Fruit fly (Drosophila melanogaster): ENCODE measurements around the gene CG9231.
A peak's percentile ranks its signal among the peaks of the same experiment; 100 is the strongest.

DNA sequence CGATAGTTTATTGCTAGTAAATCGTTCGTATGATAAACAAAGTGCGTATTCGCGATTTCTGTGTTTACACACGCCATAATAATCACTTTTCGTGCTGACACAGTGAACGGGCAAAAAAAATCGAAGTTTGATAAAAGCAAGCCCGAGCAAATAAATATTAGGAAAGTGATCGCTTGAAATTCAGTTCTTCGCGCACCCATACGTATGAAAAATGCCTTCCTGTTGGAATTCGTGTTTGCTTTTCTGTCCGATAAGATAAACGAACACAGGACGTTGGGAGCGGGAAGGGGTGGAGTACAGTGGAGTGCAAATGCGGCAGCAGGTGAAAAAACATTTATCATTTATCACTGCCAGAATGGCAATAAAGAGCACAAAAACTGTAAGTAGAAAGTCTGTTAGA lies 44.9 kb upstream of the CG9231 start:
- no peak for TF ChIP-seq CG9437 (GFP tag; optimal IDR thresholded peaks at IDR 0.05)
- TF ChIP-seq CrebB (tag; optimal IDR thresholded peaks at IDR 0.05): no peak
- TF ChIP-seq pan (optimal IDR thresholded peaks at IDR 0.05): no peak
- peak in 1 of 2 experiments; percentile 31 for TF ChIP-seq pan (GFP tag; optimal IDR thresholded peaks at IDR 0.05 in 1 of 2, IDR thresholded peaks at IDR 0.05 in 1 of 2)

Data from whole organism, embryonic.